Worm (Caenorhabditis elegans): ENCODE measurements around the gene C54E10.10.

ce11 chrV:18790658-18791057 is 12.5 kb downstream of the C54E10.10 start, which contains the start of gene nhr-231:
- TF ChIP-seq lin-39 (tag; optimal IDR thresholded peaks at IDR 0.05) (no peak), nhr-77 (tag; optimal IDR thresholded peaks at IDR 0.05) (no peak), unc-39 (tag; optimal IDR thresholded peaks at IDR 0.05) (no peak), nhr-12 (tag; optimal IDR thresholded peaks at IDR 0.05) (no peak), tbx-2 (tag; optimal IDR thresholded peaks at IDR 0.05) (no peak), pha-4 (tag; optimal IDR thresholded peaks at IDR 0.05) (peak; percentile 29), snpc-4 (tag; optimal IDR thresholded peaks at IDR 0.05) (no peak)

Measured in whole organism, L3 larva.